Fruit fly (Drosophila melanogaster): ENCODE measurements around the gene Pex12.

DNA sequence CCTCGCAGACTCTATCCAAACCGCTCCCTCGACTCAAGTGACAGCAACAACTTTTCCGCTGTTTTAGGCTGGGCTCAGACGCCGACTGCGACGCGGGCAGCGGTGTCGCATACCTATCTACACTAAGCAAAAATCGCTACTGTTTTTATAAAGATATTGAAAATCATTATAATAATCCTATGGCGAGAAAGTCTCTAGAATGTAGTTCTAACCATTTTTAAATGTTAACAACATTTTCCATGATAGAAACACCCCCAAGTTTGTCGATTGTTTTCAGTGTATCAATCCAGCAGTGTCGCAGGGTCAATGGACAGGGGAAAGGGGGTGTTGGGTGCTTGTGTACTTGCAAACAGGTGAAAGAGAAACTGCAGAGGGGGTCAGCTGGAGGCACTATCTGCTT lies 50.1 kb downstream of the Pex12 start:
- TF ChIP-seq CG14667 (GFP tag; IDR thresholded peaks at IDR 0.05), result peak; percentile 91
- TF ChIP-seq CG3995 (GFP tag; optimal IDR thresholded peaks at IDR 0.05), result peak; percentile 70
- peak; percentile 86 for TF ChIP-seq CG3065 (GFP tag; optimal IDR thresholded peaks at IDR 0.05)
- TF ChIP-seq Gsc (GFP tag; IDR thresholded peaks at IDR 0.05), result peak; percentile 84
- TF ChIP-seq CG34224 (GFP tag; IDR thresholded peaks at IDR 0.05; ENCODE audit: partially characterized antibody), result no peak
- TF ChIP-seq ERR (GFP tag; optimal IDR thresholded peaks at IDR 0.05), result peak; percentile 94
